Fruit fly (Drosophila melanogaster) whole organism, embryonic: ENCODE measurements around the gene PLCXD.
A peak's percentile ranks its signal among the peaks of the same experiment; 100 is the strongest.

Experiments
- Atf-2 ChIP-seq: fragments of 200-800 bp; sonication (Bioruptor generic); optimal IDR thresholded peaks from 2 replicates; lab custom pipeline; 2016; ENCODE audit warnings: missing biosample characterization, missing genetic modification characterization
- BtbVII ChIP-seq: fragments of 200-800 bp; sonication (Bioruptor generic); optimal IDR thresholded peaks from 3 replicates; lab custom pipeline; 2017; ENCODE audit warnings: missing biosample characterization, mild to moderate bottlenecking, missing genetic modification characterization
- CG10267 ChIP-seq: fragments of 200-800 bp; sonication (Bioruptor generic); optimal IDR thresholded peaks from 2 replicates; lab custom pipeline; 2018; ENCODE audit warnings: missing biosample characterization, mild to moderate bottlenecking, missing genetic modification characterization, moderate library complexity
- CG10274 ChIP-seq: fragments of 200-800 bp; sonication (Bioruptor generic); optimal IDR thresholded peaks from 3 replicates; lab custom pipeline; 2017; ENCODE audit warnings: missing biosample characterization, mild to moderate bottlenecking, missing genetic modification characterization
- CG10979 ChIP-seq: fragments of 200-800 bp; sonication (Bioruptor generic); optimal IDR thresholded peaks from 2 replicates; lab custom pipeline; 2018; ENCODE audit warnings: missing biosample characterization, mild to moderate bottlenecking, missing genetic modification characterization, moderate library complexity
- CG12071 ChIP-seq: fragments of 200-800 bp; sonication (Bioruptor generic); optimal IDR thresholded peaks from 3 replicates; lab custom pipeline; 2018; ENCODE audit warnings: missing biosample characterization, mild to moderate bottlenecking, missing genetic modification characterization
- CG12236 ChIP-seq: fragments of 200-800 bp; sonication (Bioruptor generic); optimal IDR thresholded peaks from 2 replicates; lab custom pipeline; 2016; ENCODE audit warnings: missing biosample characterization, missing genetic modification characterization
- CG13287 ChIP-seq: fragments of 200-800 bp; sonication (Bioruptor generic); IDR thresholded peaks from 2 replicates; pipeline ENCODE4 v1.3.6; 2022; ENCODE audit warnings: missing biosample characterization, missing genetic modification characterization; ENCODE audit not compliant: partially characterized antibody
- CG1603 ChIP-seq: fragments of 200-800 bp; sonication (Bioruptor generic); optimal IDR thresholded peaks from 2 replicates; lab custom pipeline; 2019; ENCODE audit warnings: missing biosample characterization, mild to moderate bottlenecking, missing genetic modification characterization, moderate library complexity
- CG17186 ChIP-seq: fragments of 200-800 bp; sonication (Bioruptor generic); optimal IDR thresholded peaks from 3 replicates; lab custom pipeline; 2017; ENCODE audit warnings: missing biosample characterization, missing genetic modification reagents, missing genetic modification characterization
- CG1832 ChIP-seq: fragments of 200-800 bp; sonication (Bioruptor generic); optimal IDR thresholded peaks from 2 replicates; lab custom pipeline; 2017; ENCODE audit warnings: missing biosample characterization, mild to moderate bottlenecking, missing genetic modification characterization, inconsistent platforms
- CG18599 ChIP-seq: fragments of 200-800 bp; sonication (Bioruptor generic); optimal IDR thresholded peaks from 3 replicates; lab custom pipeline; 2017; ENCODE audit warnings: missing biosample characterization, missing genetic modification characterization, mild to moderate bottlenecking, moderate library complexity, missing genetic modification reagents
- CG34376 ChIP-seq: fragments of 200-800 bp; sonication (Bioruptor generic); optimal IDR thresholded peaks from 2 replicates; lab custom pipeline; 2018; ENCODE audit warnings: missing biosample characterization, mild to moderate bottlenecking, missing genetic modification characterization
- CG42726 ChIP-seq: fragments of 200-800 bp; sonication (Bioruptor generic); IDR thresholded peaks from 2 replicates; pipeline ENCODE4 v1.3.6; 2022; ENCODE audit warnings: missing biosample characterization, missing genetic modification characterization; ENCODE audit not compliant: partially characterized antibody
- CG43689 ChIP-seq: fragments of 200-800 bp; sonication (Bioruptor generic); IDR thresholded peaks from 2 replicates; pipeline ENCODE4 v1.3.6; 2022; ENCODE audit warnings: missing biosample characterization, missing genetic modification characterization
- CG4820 ChIP-seq: fragments of 200-800 bp; sonication (Bioruptor generic); optimal IDR thresholded peaks from 3 replicates; lab custom pipeline; 2016; ENCODE audit warnings: missing biosample characterization, missing genetic modification characterization
- CG4854 ChIP-seq: fragments of 200-800 bp; sonication (Bioruptor generic); optimal IDR thresholded peaks from 2 replicates; lab custom pipeline; 2016; ENCODE audit warnings: missing biosample characterization, missing genetic modification characterization, inconsistent platforms
- CG5245 ChIP-seq: fragments of 200-800 bp; sonication (Bioruptor generic); optimal IDR thresholded peaks from 3 replicates; lab custom pipeline; 2016; ENCODE audit warnings: missing biosample characterization, missing genetic modification characterization
- CG8388 ChIP-seq: fragments of 200-800 bp; sonication (Bioruptor generic); optimal IDR thresholded peaks from 2 replicates; lab custom pipeline; 2019; ENCODE audit warnings: missing biosample characterization, mild to moderate bottlenecking, missing genetic modification characterization, moderate library complexity
- Chrac-16 ChIP-seq: fragments of 200-800 bp; sonication (Bioruptor generic); optimal IDR thresholded peaks from 3 replicates; lab custom pipeline; 2016; ENCODE audit warnings: missing biosample characterization, missing genetic modification characterization
- D ChIP-seq, 2 experiments: fragments of 200-800 bp in 1 of 2; fragments of >200 bp in 1 of 2; sonication (Bioruptor generic) in 1 of 2; optimal IDR thresholded peaks; 2 replicates in 1 of 2; 3 replicates in 1 of 2; lab custom pipeline; 2017; ENCODE audit warnings: mild to moderate bottlenecking in 1 of 2, missing biosample characterization in 1 of 2, missing genetic modification characterization in 1 of 2, missing genetic modification reagents in 1 of 2
- Dfd ChIP-seq, 2 experiments: fragments of >200 bp; optimal IDR thresholded peaks; 2 replicates each; lab custom pipeline; 2017; ENCODE audit warnings: missing biosample characterization in 2 of 2, missing genetic modification characterization in 2 of 2
- Eip74EF ChIP-seq, 2 experiments: fragments of 200-800 bp in 1 of 2; fragments of >200 bp in 1 of 2; sonication (Bioruptor generic) in 1 of 2; optimal IDR thresholded peaks; 2 replicates each; lab custom pipeline; 2017 to 2019; ENCODE audit warnings: missing biosample characterization in 2 of 2, missing genetic modification characterization in 2 of 2, mild to moderate bottlenecking in 1 of 2, moderate library complexity in 1 of 2
- Fer2 ChIP-seq: fragments of 200-800 bp; sonication (Bioruptor generic); optimal IDR thresholded peaks from 2 replicates; lab custom pipeline; 2018; ENCODE audit warnings: missing biosample characterization, mild to moderate bottlenecking, missing genetic modification characterization, moderate library complexity
- Max ChIP-seq: fragments of 200-800 bp; sonication (Bioruptor generic); optimal IDR thresholded peaks from 2 replicates; lab custom pipeline; 2016; ENCODE audit warnings: missing biosample characterization, mild to moderate bottlenecking, missing genetic modification characterization
- NFAT ChIP-seq: fragments of 200-800 bp; sonication (Bioruptor generic); IDR thresholded peaks from 2 replicates; pipeline ENCODE4 v1.3.6; 2022; ENCODE audit warnings: missing biosample characterization, missing genetic modification characterization
- Nf-YC ChIP-seq: fragments of 200-800 bp; optimal IDR thresholded peaks from 3 replicates; lab custom pipeline; 2019; ENCODE audit warnings: missing biosample characterization, mild to moderate bottlenecking, missing genetic modification characterization, moderate library complexity
- Scr ChIP-seq: fragments of 200-800 bp; sonication (Bioruptor generic); IDR thresholded peaks from 2 replicates; pipeline ENCODE4 v1.3.6; 2022; ENCODE audit warnings: missing biosample characterization, missing genetic modification characterization; ENCODE audit not compliant: partially characterized antibody
- Sox102F ChIP-seq: fragments of 200-800 bp; sonication (Bioruptor generic); optimal IDR thresholded peaks from 2 replicates; lab custom pipeline; 2018; ENCODE audit warnings: missing biosample characterization, mild to moderate bottlenecking, missing genetic modification characterization, moderate library complexity
- Usf ChIP-seq: fragments of 200-800 bp; sonication (Bioruptor generic); optimal IDR thresholded peaks from 2 replicates; lab custom pipeline; 2017; ENCODE audit warnings: missing genotype, missing biosample characterization, missing genetic modification characterization
- ac ChIP-seq: fragments of 200-800 bp; sonication (Bioruptor generic); optimal IDR thresholded peaks from 3 replicates; lab custom pipeline; 2017; ENCODE audit warnings: missing biosample characterization, mild to moderate bottlenecking, missing genetic modification characterization
- al ChIP-seq: fragments of 200-800 bp; sonication (Bioruptor generic); IDR thresholded peaks from 2 replicates; pipeline ENCODE4 v1.3.6; 2022; ENCODE audit warnings: missing biosample characterization, missing genetic modification characterization
- grn ChIP-seq: fragments of 200-800 bp; sonication (Bioruptor generic); optimal IDR thresholded peaks from 3 replicates; lab custom pipeline; 2017; ENCODE audit warnings: missing biosample characterization, missing genetic modification characterization
- ind ChIP-seq: fragments of 200-800 bp; sonication (Bioruptor generic); optimal IDR thresholded peaks from 3 replicates; lab custom pipeline; 2016; ENCODE audit warnings: missing biosample characterization, missing genetic modification characterization
- jing ChIP-seq: fragments of 200-800 bp; sonication (Bioruptor generic); optimal IDR thresholded peaks from 2 replicates; lab custom pipeline; 2018; ENCODE audit warnings: missing biosample characterization, mild to moderate bottlenecking, missing genetic modification characterization
- ken ChIP-seq: fragments of 200-800 bp; sonication (Bioruptor generic); IDR thresholded peaks from 3 replicates; pipeline ENCODE4 v1.3.6; 2022; ENCODE audit warnings: missing biosample characterization, missing genetic modification characterization
- mam ChIP-seq: fragments of 200-800 bp; sonication (Bioruptor generic); optimal IDR thresholded peaks from 3 replicates; lab custom pipeline; 2016; ENCODE audit warnings: missing biosample characterization, missing genetic modification characterization
- pb ChIP-seq: fragments of 200-800 bp; sonication (Bioruptor generic); optimal IDR thresholded peaks from 3 replicates; lab custom pipeline; 2016; ENCODE audit warnings: missing biosample characterization, missing genetic modification characterization
- phol ChIP-seq: fragments of 200-800 bp; sonication (Bioruptor generic); optimal IDR thresholded peaks from 3 replicates; lab custom pipeline; 2018; ENCODE audit warnings: missing biosample characterization, mild to moderate bottlenecking, missing genetic modification characterization, moderate library complexity
- ranshi ChIP-seq: fragments of 200-800 bp; sonication (Bioruptor generic); IDR thresholded peaks from 2 replicates; pipeline ENCODE4 v1.3.6; 2022; ENCODE audit warnings: missing biosample characterization, missing genetic modification characterization
- rib ChIP-seq: fragments of 200-800 bp; sonication (Bioruptor generic); IDR thresholded peaks from 2 replicates; pipeline ENCODE4 v1.3.6; 2022; ENCODE audit warnings: missing biosample characterization, missing genetic modification characterization
- sens-2 ChIP-seq: fragments of 200-800 bp; sonication (Bioruptor generic); IDR thresholded peaks from 2 replicates; pipeline ENCODE4 v1.3.6; 2022; ENCODE audit warnings: missing biosample characterization, missing genetic modification characterization
- sim ChIP-seq: fragments of 200-800 bp; sonication (Bioruptor generic); IDR thresholded peaks from 2 replicates; pipeline ENCODE4 v1.3.6; 2022; ENCODE audit warnings: missing biosample characterization, missing genetic modification characterization
- sna ChIP-seq: fragments of 200-800 bp; sonication (Bioruptor generic); IDR thresholded peaks from 2 replicates; pipeline ENCODE4 v1.3.6; 2022; ENCODE audit warnings: missing biosample characterization, missing genetic modification characterization; ENCODE audit not compliant: partially characterized antibody
- tll ChIP-seq, 2 experiments: fragments of 200-800 bp in 1 of 2; fragments of >200 bp in 1 of 2; sonication (Bioruptor generic) in 1 of 2; optimal IDR thresholded peaks; 2 replicates each; lab custom pipeline; 2017 to 2019; ENCODE audit warnings: missing biosample characterization in 2 of 2, missing genetic modification characterization in 2 of 2, mild to moderate bottlenecking in 1 of 2, moderate library complexity in 1 of 2
- unpg ChIP-seq: fragments of 200-800 bp; sonication (Bioruptor generic); optimal IDR thresholded peaks from 3 replicates; lab custom pipeline; 2018; ENCODE audit warnings: missing biosample characterization, mild to moderate bottlenecking, missing genetic modification characterization, moderate library complexity

Gene PLCXD

DNA sequence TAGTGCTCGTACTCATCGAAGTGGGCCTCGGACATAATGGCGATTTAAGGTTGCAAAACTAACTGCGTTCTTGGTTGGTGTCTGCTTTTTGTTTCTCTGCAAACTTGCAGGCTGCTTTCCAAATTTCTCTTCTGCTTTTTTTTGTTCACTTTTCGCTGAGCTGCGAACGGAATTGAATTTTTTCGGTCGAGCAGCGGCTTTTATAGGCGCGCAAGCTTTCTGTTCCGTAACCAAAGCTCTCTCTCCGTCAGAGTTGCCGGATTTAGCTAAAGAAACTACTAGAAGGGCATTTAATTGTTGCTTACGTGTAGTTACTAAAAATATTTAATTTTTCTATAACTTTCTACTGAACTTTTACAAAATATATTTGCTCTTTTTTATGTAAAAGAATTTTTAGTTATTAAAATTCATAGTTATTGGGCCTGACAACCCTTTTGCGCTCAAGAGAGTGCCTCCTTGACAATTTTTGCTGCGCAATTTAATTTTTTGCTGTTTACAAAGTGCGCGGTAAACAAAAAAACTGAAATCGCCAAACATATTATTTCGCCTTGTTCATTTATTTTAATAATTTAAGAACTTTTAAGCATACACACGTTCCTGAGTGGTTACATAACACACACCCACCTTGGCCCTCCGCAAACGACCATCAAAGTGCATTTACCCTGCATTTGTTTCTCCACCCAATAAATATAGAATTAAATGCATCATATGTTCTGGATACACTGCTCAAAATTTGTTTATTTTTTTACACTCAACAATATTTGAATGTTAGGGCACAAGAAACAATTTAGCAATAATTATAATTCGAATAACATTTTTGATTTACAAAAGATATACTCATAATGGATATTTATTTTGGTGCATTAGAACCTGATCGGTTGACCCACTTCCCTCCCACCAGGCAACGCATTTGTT lies 3.0 kb upstream of the PLCXD start, which contains the start of gene CG6770 (continued):
- TF ChIP-seq CG4820 (GFP tag; lab: Kevin White, UChicago) (peak; percentile 27), tll (GFP tag; optimal IDR thresholded peaks at IDR 0.05; lab: Kevin White, UChicago) (no peak), CG17186 (GFP tag; lab: Kevin White, UChicago) (no peak), ken (GFP tag; lab: Robert Waterston, UW) (peak; percentile 73), BtbVII (GFP tag; lab: Kevin White, UChicago) (peak; percentile 83), CG10274 (GFP tag; lab: Kevin White, UChicago) (no peak), CG8388 (GFP tag; lab: Kevin White, UChicago) (peak; percentile 66), Eip74EF (GFP tag; optimal IDR thresholded peaks at IDR 0.05; lab: Kevin White, UChicago) (peak in 1 of 2 experiments; percentile 74), ac (GFP tag; lab: Kevin White, UChicago) (peak; percentile 28), CG43689 (GFP tag; lab: Robert Waterston, UW) (no peak; the same call in 1 of the 2 replicates), jing (GFP tag; lab: Kevin White, UChicago) (no peak), Atf-2 (GFP tag; lab: Kevin White, UChicago) (no peak), CG4854 (GFP tag; lab: Kevin White, UChicago) (peak; percentile 30), CG5245 (GFP tag; lab: Kevin White, UChicago) (peak; percentile 57), Dfd (GFP tag; optimal IDR thresholded peaks at IDR 0.05; lab: Kevin White, UChicago) (no peak), phol (tag; lab: Kevin White, UChicago) (peak; percentile 52), rib (GFP tag; lab: Robert Waterston, UW) (peak; percentile 78; the same call in 1 of the 2 replicates), sim (GFP tag; lab: Robert Waterston, UW) (peak; percentile 38; the same call in 1 of the 2 replicates), CG34376 (GFP tag; lab: Kevin White, UChicago) (peak; percentile 84), NFAT (GFP tag; lab: Robert Waterston, UW) (peak; percentile 81), al (GFP tag; lab: Robert Waterston, UW) (peak; percentile 77), CG1832 (GFP tag; lab: Kevin White, UChicago) (no peak), ind (GFP tag; lab: Kevin White, UChicago) (peak; percentile 57), Usf (GFP tag; lab: Kevin White, UChicago) (peak; percentile 22), Nf-YC (tag; lab: Kevin White, UChicago) (peak; percentile 72), grn (GFP tag; lab: Kevin White, UChicago) (no peak), Chrac-16 (GFP tag; lab: Kevin White, UChicago) (peak; percentile 43), Max (GFP tag; lab: Kevin White, UChicago) (peak; percentile 61), CG10267 (tag; lab: Kevin White, UChicago) (peak; percentile 74), sens-2 (GFP tag; lab: Robert Waterston, UW) (peak; percentile 53), CG12071 (GFP tag; lab: Kevin White, UChicago) (peak; percentile 37), Sox102F (GFP tag; lab: Kevin White, UChicago) (peak; percentile 79), CG42726 (GFP tag; lab: Robert Waterston, UW) (peak; percentile 64; the same call in 1 of the 2 replicates), CG13287 (GFP tag; lab: Robert Waterston, UW) (peak; percentile 28; the same call in 1 of the 2 replicates), Scr (GFP tag; lab: Robert Waterston, UW) (peak; percentile 36), sna (0 out of 2 replicates have a peak, but pooled peaks have one; percentile 28), ranshi (GFP tag; lab: Robert Waterston, UW) (peak; percentile 88), D (optimal IDR thresholded peaks at IDR 0.05; lab: Kevin White, UChicago) (no peak), D (GFP tag; optimal IDR thresholded peaks at IDR 0.05; lab: Kevin White, UChicago) (no peak), CG1603 (tag; lab: Kevin White, UChicago) (peak; percentile 76), CG10979 (tag; lab: Kevin White, UChicago) (peak; percentile 64), Fer2 (tag; lab: Kevin White, UChicago) (peak; percentile 80), CG18599 (GFP tag; lab: Kevin White, UChicago) (peak; percentile 92), unpg (GFP tag; lab: Kevin White, UChicago) (peak; percentile 89), pb (no peak), CG12236 (GFP tag; lab: Kevin White, UChicago) (no peak), mam (GFP tag; lab: Kevin White, UChicago) (peak; percentile 45)
